Worm (Caenorhabditis elegans): ENCODE data around the gene C04E12.4.
"Not testable (repeated sequence)": the region's sequence is repeated elsewhere in the genome, so short reads cannot be mapped to it uniquely, and the experiment has no call there.

C04E12.4 gene

DNA sequence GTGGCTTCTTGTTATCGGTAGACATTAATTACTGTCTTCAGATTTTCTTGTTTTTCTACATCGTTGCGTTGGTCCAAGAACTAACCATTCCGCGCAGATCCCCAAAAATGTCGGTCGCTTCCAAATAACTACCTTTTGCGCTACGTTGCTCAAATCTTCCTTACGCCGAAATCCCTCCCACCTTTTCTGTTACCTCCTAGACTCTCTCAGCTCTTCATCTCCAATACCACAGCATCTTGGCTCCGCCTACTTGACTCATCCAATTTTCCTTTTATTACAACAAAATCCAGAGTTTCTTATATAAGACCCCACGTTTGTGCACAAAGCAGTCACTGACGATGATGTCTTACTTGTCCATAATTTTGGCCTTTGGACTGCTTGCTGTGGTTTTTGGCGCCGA lies 9.7 kb upstream of the C04E12.4 start, which contains the start of gene C17B7.12:
Gene C17B7.12 (plus strand): TSS at position 301 of the 400 bp plus-strand sequence.
- TF ChIP-seq unc-62 (GFP tag; optimal IDR thresholded peaks at IDR 0.05) = no peak

DNA sequence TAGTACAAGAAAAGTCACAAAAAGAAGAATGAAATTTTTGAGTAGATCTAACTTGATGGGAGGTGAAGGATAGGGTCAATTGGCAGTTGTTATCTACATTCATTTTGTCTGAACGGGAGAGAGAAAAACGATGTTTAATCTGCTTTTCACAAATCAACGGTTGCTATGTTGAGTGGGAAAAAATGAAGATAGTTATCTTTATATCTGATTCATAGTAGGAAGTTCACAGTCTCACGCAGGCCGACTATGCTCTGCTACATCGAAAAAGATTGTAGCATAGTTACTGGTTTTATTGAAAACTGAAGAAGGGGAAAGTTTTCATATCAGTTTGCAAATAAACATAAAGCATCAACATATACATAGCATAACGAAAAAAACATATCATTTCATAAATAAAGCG lies 7.0 kb upstream of the C04E12.4 start:
- TF ChIP-seq unc-62 (GFP tag; optimal IDR thresholded peaks at IDR 0.05) = no peak

DNA sequence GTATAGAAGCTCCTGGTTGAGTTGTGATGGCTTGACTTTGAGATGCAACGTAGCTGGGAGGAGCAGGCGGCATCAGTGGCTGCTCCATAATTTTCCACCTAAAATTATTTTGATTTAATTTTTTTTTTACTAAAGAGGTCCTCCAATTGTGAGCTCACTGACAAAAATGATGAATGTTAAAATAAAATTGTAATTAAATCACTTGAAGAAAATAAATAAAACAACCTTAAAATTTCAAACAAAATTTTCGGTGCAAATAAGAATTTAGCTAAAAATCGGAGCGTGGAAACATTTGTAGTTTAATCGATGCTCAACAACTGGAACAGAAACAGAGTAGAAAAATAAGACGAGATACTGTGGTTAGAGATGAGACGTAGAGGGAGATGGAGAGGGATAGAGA lies 5.5 kb upstream of the C04E12.4 start, which contains the start of gene scrm-3:
Gene scrm-3 (minus strand): TSS at position 101 of the 400 bp plus-strand sequence.
- no peak for TF ChIP-seq unc-62 (GFP tag; optimal IDR thresholded peaks at IDR 0.05)

DNA sequence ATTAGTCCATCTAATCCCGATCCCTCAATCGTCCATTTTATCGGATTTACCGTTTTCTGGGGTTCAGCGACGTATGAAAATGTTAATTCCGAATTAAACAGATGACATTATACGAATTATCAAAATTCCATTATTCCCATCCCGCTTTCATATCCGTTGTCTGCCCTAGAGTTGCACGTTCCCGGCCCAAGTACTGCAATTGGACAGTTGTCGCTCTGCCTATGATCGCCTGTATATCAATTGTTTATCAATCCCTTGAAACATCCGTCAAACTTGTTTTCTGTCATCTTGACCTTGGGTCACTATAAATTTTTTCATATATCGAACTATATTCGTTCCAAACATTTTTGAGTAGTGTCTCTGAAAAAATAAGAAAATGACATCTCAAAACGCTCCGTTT lies 4.3 kb upstream of the C04E12.4 start, which contains the start of gene C04E12.5:
Gene C04E12.5 (plus strand): TSS at position 301 of the 400 bp plus-strand sequence.
- TF ChIP-seq unc-62 (GFP tag; optimal IDR thresholded peaks at IDR 0.05) = no peak

DNA sequence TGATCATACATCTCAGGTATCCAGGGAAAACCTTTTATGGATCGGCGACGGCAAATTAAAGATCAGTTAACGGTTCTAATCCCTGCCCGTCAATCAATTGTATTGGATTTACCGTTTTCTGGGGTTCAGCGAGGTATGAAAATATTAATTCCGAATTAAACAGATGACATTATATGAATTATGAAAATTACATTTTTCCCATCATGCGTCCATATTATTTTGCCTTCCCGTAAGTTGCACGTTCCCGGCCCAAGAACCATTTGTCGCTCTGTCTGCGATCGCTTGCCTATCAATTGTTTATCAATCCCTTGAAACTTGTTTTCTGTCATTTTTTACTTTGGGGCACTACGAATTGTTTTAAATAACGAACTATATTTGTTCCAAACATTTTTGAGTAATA lies 942 bp upstream of the C04E12.4 start:
- no peak for TF ChIP-seq unc-62 (GFP tag; optimal IDR thresholded peaks at IDR 0.05)

DNA sequence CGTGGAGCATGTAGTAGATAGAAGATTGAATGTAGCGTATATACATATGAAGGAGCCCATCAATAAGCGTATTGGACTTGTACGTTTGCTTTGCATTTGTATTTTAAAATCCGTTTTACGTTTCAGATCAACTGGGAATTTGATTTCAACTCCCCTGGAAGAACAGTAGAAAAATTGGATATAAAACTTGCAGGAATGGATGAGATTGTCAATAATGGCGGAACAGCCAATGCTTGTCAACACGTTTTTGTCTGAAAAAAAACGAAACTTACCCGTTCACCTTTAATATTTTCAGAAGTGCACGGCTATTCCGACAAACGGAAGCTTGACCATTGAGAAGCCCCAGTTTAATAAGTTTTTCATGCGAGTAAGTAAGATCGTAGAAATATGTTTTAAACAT lies 5.2 kb downstream of the C04E12.4 start, which contains the start of gene C04E12.2:
Gene C04E12.2 (plus strand): TSS at position 301 of the 400 bp plus-strand sequence.
- TF ChIP-seq unc-62 (GFP tag; optimal IDR thresholded peaks at IDR 0.05) = not testable (repeated sequence)

DNA sequence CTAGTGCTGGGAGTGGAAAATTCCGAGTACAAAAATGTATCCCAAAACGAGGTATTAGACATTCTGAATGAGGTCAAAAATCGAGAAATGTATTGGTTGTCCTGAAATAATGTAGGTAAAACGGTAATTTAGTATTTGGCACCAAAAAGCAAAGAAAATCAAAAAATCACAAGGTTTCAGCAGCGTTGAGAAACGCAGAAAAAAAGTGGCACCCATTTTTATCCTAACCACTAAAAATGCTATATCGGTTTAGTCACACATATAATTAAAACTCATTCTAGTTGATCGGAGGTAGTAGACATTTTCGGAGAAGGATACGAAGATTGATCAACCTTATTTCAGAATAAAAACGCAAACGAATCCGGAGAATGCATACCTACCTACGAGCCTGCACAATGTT lies 10.1 kb downstream of the C04E12.4 start, which contains the start of gene srx-121:
Gene srx-121 (minus strand): TSS at position 101 of the 400 bp plus-strand sequence.
- TF ChIP-seq unc-62 (GFP tag; optimal IDR thresholded peaks at IDR 0.05) = no peak

DNA sequence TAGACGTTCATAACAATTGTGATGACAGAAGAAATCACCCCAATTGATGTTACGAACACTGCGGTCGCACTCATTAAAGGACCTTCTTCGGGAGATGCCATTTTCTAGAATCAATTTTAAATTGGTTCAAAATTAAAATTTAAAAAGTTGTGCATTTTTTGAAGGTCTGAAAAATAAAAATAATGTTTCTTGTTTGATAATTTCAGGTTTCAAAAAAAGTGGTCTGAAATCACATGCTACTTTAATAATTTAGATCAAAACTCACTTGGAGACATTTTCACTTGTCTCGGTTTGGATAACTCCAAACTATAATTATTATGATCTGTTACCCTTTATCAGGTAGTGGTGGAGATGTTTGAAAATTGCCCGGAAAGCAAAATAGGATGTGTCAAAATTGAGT lies 14.4 kb downstream of the C04E12.4 start, which contains the start of gene srbc-2:
Gene srbc-2 (minus strand): TSS at position 101 of the 400 bp plus-strand sequence.
- TF ChIP-seq unc-62 (GFP tag; optimal IDR thresholded peaks at IDR 0.05) = no peak

DNA sequence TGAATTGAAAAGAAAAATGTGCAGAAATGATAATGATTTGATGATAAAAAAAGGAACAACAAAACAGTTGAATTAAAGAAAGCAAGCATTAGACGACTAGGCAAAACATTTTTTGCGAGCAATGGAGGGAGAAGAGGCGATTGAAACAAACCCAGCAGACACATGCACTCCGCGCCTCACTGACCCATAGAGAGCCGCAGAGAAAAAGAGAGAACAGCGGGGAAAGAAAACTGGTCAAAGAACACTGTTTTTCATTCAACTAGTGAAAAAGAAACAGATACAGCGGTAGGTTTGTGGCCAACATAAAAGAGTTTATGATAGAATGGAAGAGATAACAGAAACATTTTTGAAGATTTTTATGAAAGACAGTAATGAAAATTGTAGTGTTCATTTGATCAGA lies 25.7 kb downstream of the C04E12.4 start:
- TF ChIP-seq unc-62 (GFP tag; optimal IDR thresholded peaks at IDR 0.05) = no peak

DNA sequence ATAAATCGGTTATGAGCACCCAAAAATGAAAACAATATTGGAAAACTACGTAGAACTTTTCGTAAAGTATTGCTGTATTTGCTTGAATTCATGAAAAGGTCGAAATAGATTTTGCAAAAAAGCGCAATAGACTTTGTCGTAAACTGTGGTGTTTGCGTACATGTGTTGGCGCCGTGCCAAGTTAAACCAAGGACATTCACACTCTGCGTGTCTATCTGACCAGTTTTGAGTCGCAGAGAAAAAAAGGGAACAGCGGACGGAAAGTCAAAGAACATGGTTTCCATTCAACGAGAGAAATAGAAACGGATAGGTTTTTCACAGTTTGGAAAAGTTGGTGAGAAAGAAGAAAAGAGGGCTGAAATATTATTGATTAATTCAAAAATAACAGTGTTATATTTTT lies 28.4 kb downstream of the C04E12.4 start:
- TF ChIP-seq unc-62 (GFP tag; optimal IDR thresholded peaks at IDR 0.05) = no peak

DNA sequence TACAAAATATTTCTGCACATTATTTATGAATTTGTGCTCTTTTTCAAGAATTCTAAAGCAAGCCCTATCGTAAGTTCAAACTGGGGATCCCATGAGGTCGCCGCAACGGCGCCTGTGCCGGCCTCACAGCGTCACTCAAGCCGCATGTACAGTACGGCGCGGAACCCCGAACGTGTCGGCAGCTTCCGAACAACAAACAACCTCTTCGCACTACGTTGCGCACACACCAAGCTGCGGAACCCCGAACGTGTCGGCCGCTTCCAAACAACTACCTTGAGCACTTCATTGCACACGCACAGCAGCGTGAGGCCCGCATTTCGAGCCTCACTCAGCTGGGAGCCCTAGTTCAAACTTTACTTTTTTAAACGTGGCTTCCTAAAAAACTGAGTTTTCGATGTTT lies 31.5 kb downstream of the C04E12.4 start:
- TF ChIP-seq unc-62 (GFP tag; optimal IDR thresholded peaks at IDR 0.05) = no peak

DNA sequence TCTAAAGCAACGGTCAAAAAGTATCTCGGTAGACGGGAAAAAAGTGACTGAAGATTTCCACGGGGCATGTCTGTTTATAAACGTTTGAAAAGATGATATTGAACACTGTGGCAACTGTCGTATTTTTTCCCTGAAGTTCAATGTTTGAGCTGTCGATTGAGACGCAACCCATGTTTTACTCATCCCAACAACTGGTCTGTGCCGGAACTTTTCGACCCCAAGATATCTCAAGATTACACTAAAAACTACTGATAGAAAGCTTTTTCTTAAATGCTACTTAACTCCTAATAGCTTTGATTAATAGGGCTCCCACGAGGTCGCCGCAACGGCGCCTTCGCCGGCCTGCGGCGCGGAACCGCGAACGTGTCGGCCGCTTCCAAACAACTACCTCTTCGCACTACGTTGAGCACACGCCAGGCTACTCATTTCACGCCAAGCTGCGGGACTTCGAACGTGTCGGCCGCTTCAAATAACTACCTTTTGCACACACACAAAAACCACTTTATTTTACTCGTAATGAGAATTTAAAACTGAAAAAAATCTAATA lies 32.2 kb downstream of the C04E12.4 start, which contains the start of gene T20D4.15:
Gene T20D4.15 (minus strand): TSS at position 51 of the 547 bp plus-strand sequence.
- TF ChIP-seq unc-62 (GFP tag; optimal IDR thresholded peaks at IDR 0.05) = no peak

DNA sequence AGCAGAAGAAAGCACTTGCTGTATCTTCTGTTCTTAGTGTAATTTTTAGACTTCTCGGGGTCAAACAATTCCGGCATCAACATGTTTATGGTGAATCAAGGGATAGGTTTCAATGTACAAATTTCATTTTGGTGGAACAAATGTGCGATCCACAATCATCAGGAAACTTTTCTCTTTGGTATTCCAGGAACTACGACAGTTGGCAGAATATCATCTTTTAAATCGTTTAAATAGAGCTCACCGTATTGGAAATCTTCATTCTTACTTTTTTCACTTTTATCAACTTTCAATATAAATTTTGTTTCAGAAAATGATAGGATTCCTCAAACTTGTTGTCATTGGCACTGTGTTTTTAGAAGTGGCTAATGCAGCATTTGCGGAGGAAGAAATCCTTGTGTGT lies 34.2 kb downstream of the C04E12.4 start, which contains the start of gene T20D4.12:
Gene T20D4.12 (plus strand): TSS at position 301 of the 400 bp plus-strand sequence.
- not testable (repeated sequence) for TF ChIP-seq unc-62 (GFP tag; optimal IDR thresholded peaks at IDR 0.05)

DNA sequence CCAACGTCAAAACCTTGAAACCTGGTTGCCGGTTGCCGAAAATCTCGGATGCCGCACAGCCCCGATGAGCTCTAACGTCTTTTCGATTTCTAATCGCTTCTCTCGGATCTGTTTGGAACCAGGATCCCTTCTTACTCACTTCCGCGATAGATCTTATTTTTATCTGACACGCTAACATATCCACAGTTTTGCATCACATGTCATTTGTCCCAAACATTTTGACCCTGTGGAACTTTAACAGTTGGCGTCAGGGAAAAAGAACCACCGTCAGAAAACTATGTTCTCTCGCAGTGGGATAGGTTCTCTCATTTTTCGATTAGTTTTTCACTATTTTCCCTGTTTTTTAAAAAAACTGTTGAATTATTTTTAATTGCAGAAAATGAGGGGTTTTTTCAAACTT lies 35.7 kb downstream of the C04E12.4 start, which contains the start of gene T20D4.11:
Gene T20D4.11 (plus strand): TSS at position 377 of the 400 bp plus-strand sequence.
- TF ChIP-seq unc-62 (GFP tag; optimal IDR thresholded peaks at IDR 0.05) = no peak

DNA sequence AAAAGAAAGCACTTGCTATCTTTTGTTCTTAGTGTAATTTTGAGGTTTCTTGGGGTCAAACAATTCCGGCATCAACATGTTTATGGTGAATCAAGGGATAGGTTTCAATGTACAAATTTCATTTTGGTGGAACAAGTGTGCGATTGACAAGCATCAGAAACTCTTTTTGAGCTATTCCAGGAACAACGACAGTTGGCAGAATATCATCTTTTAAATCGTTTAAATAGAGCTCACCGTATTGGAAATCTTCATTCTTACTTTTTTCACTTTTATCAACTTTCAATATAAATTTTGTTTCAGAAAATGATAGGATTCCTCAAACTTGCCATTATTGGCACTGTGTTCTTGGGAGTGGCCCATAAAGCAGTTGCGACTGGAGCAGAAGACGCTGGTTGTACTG lies 37.4 kb downstream of the C04E12.4 start, which contains the start of gene T20D4.10:
Gene T20D4.10 (plus strand): TSS at position 301 of the 400 bp plus-strand sequence.
- TF ChIP-seq unc-62 (GFP tag; optimal IDR thresholded peaks at IDR 0.05) = not testable (repeated sequence)

DNA sequence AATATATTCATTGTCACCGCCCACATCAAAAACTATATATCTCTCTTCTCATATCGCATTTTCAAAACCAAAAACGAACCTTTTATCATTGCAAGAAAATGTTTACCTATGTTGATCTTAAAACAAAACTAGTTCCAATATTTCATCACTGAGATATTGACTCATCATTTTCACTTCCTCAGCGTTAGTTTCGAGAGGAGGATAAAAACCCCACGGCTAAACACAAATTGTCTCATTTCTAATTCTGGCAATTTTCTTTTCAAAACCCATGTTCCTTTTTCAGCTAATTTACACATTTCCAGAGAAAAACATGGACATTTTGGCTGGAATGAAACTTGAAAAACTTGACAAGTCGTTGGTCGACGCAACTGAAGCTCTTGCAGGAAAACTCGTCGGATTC lies 46.0 kb downstream of the C04E12.4 start, which contains the start of gene T20D4.7:
Gene T20D4.7 (plus strand): TSS at position 301 of the 400 bp plus-strand sequence.
- TF ChIP-seq unc-62 (GFP tag; optimal IDR thresholded peaks at IDR 0.05) = no peak

DNA sequence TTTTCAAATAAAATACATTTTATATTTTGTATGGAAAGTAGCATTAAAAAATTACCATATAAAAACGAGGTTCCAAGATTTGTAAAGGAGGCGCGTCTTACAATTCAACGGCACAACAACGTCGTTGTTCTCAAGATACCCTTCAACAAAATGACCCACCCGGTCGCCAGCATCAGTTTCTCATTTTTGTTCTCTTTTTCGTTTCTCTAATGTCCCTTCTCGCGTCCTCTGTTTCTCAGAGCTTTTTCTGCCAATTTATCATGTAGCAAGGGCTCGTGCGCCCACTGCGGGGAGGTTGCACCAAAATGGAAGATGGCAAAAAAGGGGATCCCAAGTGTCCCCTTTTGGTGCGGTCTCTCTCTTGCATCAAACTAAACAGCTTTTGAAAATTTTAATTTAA lies 46.9 kb downstream of the C04E12.4 start:
- TF ChIP-seq unc-62 (GFP tag; optimal IDR thresholded peaks at IDR 0.05) = no peak
